Worm (Caenorhabditis elegans) whole organism, midembryonic: ENCODE data around the gene col-13.

Experiments
- T22C8.4 ChIP-seq: fragments of 200-800 bp; sonication (Bioruptor generic); IDR thresholded peaks from 2 replicates; pipeline ENCODE4 v1.3.6; 2022; ENCODE audit warnings: missing genetic modification characterization, missing compliant biosample characterization
- flt-1 ChIP-seq: fragments of 200-800 bp; sonication (Bioruptor generic); IDR thresholded peaks from 2 replicates; pipeline ENCODE4 v1.3.6; 2022; ENCODE audit warnings: missing genetic modification characterization, missing compliant biosample characterization
- klf-2 ChIP-seq: fragments of 200-800 bp; sonication (Bioruptor generic); conservative IDR thresholded peaks from 2 replicates; pipeline ENCODE4 v1.3.6; 2022; ENCODE audit warnings: missing genetic modification reagents, missing genetic modification characterization, missing compliant biosample characterization
- med-1 ChIP-seq: sonication (generic microtip); optimal IDR thresholded peaks from 2 replicates; lab custom pipeline; 2017; ENCODE audit warnings: missing genetic modification characterization, mild to moderate bottlenecking, missing compliant biosample characterization, antibody characterized with exemption, missing genetic modification reagents; ENCODE audit not compliant: insufficient read depth
- ref-1 ChIP-seq: fragments of 200-800 bp; sonication (Bioruptor generic); conservative IDR thresholded peaks from 2 replicates; pipeline ENCODE4 v1.3.6; 2022; ENCODE audit warnings: missing genetic modification reagents, missing genetic modification characterization, missing compliant biosample characterization

ce11 chrV:10428608-10429007 is 6.9 kb upstream of the col-13 start, which contains the start of gene tag-314:
- no peak for TF ChIP-seq med-1
- no peak for TF ChIP-seq klf-2 (GFP tag; lab: Robert Waterston, UW)
- TF ChIP-seq T22C8.4: no peak
- no peak for TF ChIP-seq ref-1
- no peak for TF ChIP-seq flt-1
